Fruit fly (Drosophila melanogaster): Measurements from ENCODE around the gene TwdlY.
A peak's percentile ranks its signal among the peaks of the same experiment; 100 is the strongest.

The TwdlY gene

dm6 chrX:16723203-16724173 is 11.3 kb upstream of the TwdlY start (continued):
- peak; percentile 28 for TF ChIP-seq caup (GFP tag; optimal IDR thresholded peaks at IDR 0.05; ENCODE audit: severe bottlenecking)
- TF ChIP-seq CG1647 (GFP tag; optimal IDR thresholded peaks at IDR 0.05): no peak
- no peak for TF ChIP-seq Fer2 (tag; optimal IDR thresholded peaks at IDR 0.05)
- no peak for TF ChIP-seq CG3838 (GFP tag; optimal IDR thresholded peaks at IDR 0.05)
- peak; percentile 36 to 39 for TF ChIP-seq Trl (optimal IDR thresholded peaks at IDR 0.05)
- no peak for TF ChIP-seq Trl (GFP tag; optimal IDR thresholded peaks at IDR 0.05)
- TF ChIP-seq CG14667 (GFP tag; IDR thresholded peaks at IDR 0.05): peak; percentile 34
- no peak for TF ChIP-seq CG34376 (GFP tag; optimal IDR thresholded peaks at IDR 0.05)
- no peak for TF ChIP-seq exex (tag; optimal IDR thresholded peaks at IDR 0.05)
- peak; percentile 52 for TF ChIP-seq CG3281 (GFP tag; optimal IDR thresholded peaks at IDR 0.05)
- TF ChIP-seq trh (GFP tag; optimal IDR thresholded peaks at IDR 0.05): no peak
- TF ChIP-seq CG14014 (GFP tag; IDR thresholded peaks at IDR 0.05): no peak
- peak; percentile 66 for TF ChIP-seq Meics (GFP tag; optimal IDR thresholded peaks at IDR 0.05)
- TF ChIP-seq chinmo (GFP tag; IDR thresholded peaks at IDR 0.05; ENCODE audit: partially characterized antibody): 0 out of 4 replicates have a peak, but pooled peaks have one; percentile 53
- TF ChIP-seq chn (GFP tag; optimal IDR thresholded peaks at IDR 0.05): peak; percentile 40
- TF ChIP-seq CG10543 (GFP tag; optimal IDR thresholded peaks at IDR 0.05): peak; percentile 38
- TF ChIP-seq rib (GFP tag; IDR thresholded peaks at IDR 0.05): 0 out of 2 replicates have a peak, but pooled peaks have one; percentile 13
- peak; percentile 15; the same call in 1 of the 2 replicates for TF ChIP-seq MBD-R2 (GFP tag; IDR thresholded peaks at IDR 0.05)
- peak; percentile 80 for TF ChIP-seq CG8388 (GFP tag; optimal IDR thresholded peaks at IDR 0.05)
- TF ChIP-seq Doc2 (GFP tag; IDR thresholded peaks at IDR 0.05): no peak
- TF ChIP-seq CG18619 (GFP tag; optimal IDR thresholded peaks at IDR 0.05): peak; percentile 81
- TF ChIP-seq CG6791 (GFP tag; IDR thresholded peaks at IDR 0.05; ENCODE audit: partially characterized antibody): no peak
- TF ChIP-seq ac (GFP tag; optimal IDR thresholded peaks at IDR 0.05): no peak
- TF ChIP-seq ase (GFP tag; IDR thresholded peaks at IDR 0.05): peak; percentile 55; the same call in 2 of the 3 replicates
- TF ChIP-seq Hr3 (GFP tag; optimal IDR thresholded peaks at IDR 0.05): peak; percentile 70
- TF ChIP-seq CG2678 (tag; optimal IDR thresholded peaks at IDR 0.05): peak; percentile 76
- peak; percentile 30 for TF ChIP-seq kah (GFP tag; optimal IDR thresholded peaks at IDR 0.05)
- TF ChIP-seq Vsx1 (GFP tag; optimal IDR thresholded peaks at IDR 0.05): peak; percentile 51
- TF ChIP-seq esg (GFP tag; conservative IDR thresholded peaks at IDR 0.05): peak; percentile 45
- no peak for TF ChIP-seq NK7.1 (GFP tag; optimal IDR thresholded peaks at IDR 0.05)
- peak; percentile 13 for TF ChIP-seq trem (tag; optimal IDR thresholded peaks at IDR 0.05)
- TF ChIP-seq Nf-YC (tag; optimal IDR thresholded peaks at IDR 0.05): peak; percentile 51
- TF ChIP-seq Fer1 (GFP tag; optimal IDR thresholded peaks at IDR 0.05): peak; percentile 67
- peak; percentile 96 for TF ChIP-seq sens (GFP tag)
- TF ChIP-seq CG11085 (GFP tag; IDR thresholded peaks at IDR 0.05): 0 out of 2 replicates have a peak, but pooled peaks have one; percentile 32
- TF ChIP-seq CG10366 (GFP tag; IDR thresholded peaks at IDR 0.05): peak; percentile 67
- peak; percentile 38 for TF ChIP-seq CG12769 (tag; optimal IDR thresholded peaks at IDR 0.05)
- no peak for TF ChIP-seq CG6254 (GFP tag; optimal IDR thresholded peaks at IDR 0.05)
- no peak for TF ChIP-seq btn (GFP tag; optimal IDR thresholded peaks at IDR 0.05)
- no peak for TF ChIP-seq dm (GFP tag; optimal IDR thresholded peaks at IDR 0.05)
- peak; percentile 19; the same call in 1 of the 2 replicates for TF ChIP-seq Bgb (GFP tag; IDR thresholded peaks at IDR 0.05; ENCODE audit: partially characterized antibody)
- TF ChIP-seq odd (GFP tag; optimal IDR thresholded peaks at IDR 0.05): peak; percentile 44
- no peak for TF ChIP-seq dati (GFP tag; IDR thresholded peaks at IDR 0.05)
- no peak for TF ChIP-seq CG10565 (GFP tag; optimal IDR thresholded peaks at IDR 0.05)
- TF ChIP-seq CG15514 (GFP tag; optimal IDR thresholded peaks at IDR 0.05): peak; percentile 20
- TF ChIP-seq Neu2 (GFP tag; optimal IDR thresholded peaks at IDR 0.05; ENCODE audit: borderline replicate concordance): no peak
- peak; percentile 56 for TF ChIP-seq sisA (GFP tag; IDR thresholded peaks at IDR 0.05)
- TF ChIP-seq otp (GFP tag; IDR thresholded peaks at IDR 0.05): peak; percentile 36; the same call in 1 of the 3 replicates

Measured in whole organism, embryonic.